Worm (Caenorhabditis elegans) whole organism, L2 larva: ENCODE data around the gene gld-3.

Source experiments
- alr-1 ChIP-seq: fragments of 150-350 bp; optimal IDR thresholded peaks from 2 replicates; lab custom pipeline; 2014; ENCODE audit warnings: missing biosample characterization, missing genetic modification characterization
- ama-1 ChIP-seq: fragments of 150-350 bp; optimal IDR thresholded peaks from 2 replicates; lab custom pipeline; 2018; ENCODE audit warnings: inconsistent platforms
- lsy-2 ChIP-seq, 2 experiments: fragments of 150-350 bp in 1 of 2; sonication (generic microtip) in 1 of 2; optimal IDR thresholded peaks; 2 replicates each; lab custom pipeline; 2014 to 2017; ENCODE audit warnings: missing biosample characterization in 2 of 2, missing genetic modification characterization in 2 of 2
- nhr-25 ChIP-seq: fragments of 150-350 bp; sonication (generic microtip); optimal IDR thresholded peaks from 3 replicates; lab custom pipeline; 2014; ENCODE audit warnings: missing biosample characterization, missing genetic modification characterization
- skn-1 ChIP-seq: sonication (generic microtip); optimal IDR thresholded peaks from 2 replicates; lab custom pipeline; 2017; ENCODE audit warnings: missing biosample characterization, missing genetic modification characterization
- unc-39 ChIP-seq: fragments of 150-350 bp; optimal IDR thresholded peaks from 2 replicates; lab custom pipeline; 2014; ENCODE audit warnings: missing biosample characterization, missing genetic modification characterization
- unc-55 ChIP-seq: fragments of 150-350 bp; sonication (generic microtip); optimal IDR thresholded peaks from 3 replicates; lab custom pipeline; 2014; ENCODE audit warnings: missing biosample characterization, missing genetic modification reagents, missing genetic modification characterization
- unc-62 ChIP-seq: fragments of 150-350 bp; optimal IDR thresholded peaks from 2 replicates; lab custom pipeline; 2014; ENCODE audit warnings: missing biosample characterization, missing genetic modification reagents, missing genetic modification characterization
- ztf-4 ChIP-seq: fragments of 150-350 bp; optimal IDR thresholded peaks from 2 replicates; lab custom pipeline; 2014; ENCODE audit warnings: missing biosample characterization, missing genetic modification characterization

DNA sequence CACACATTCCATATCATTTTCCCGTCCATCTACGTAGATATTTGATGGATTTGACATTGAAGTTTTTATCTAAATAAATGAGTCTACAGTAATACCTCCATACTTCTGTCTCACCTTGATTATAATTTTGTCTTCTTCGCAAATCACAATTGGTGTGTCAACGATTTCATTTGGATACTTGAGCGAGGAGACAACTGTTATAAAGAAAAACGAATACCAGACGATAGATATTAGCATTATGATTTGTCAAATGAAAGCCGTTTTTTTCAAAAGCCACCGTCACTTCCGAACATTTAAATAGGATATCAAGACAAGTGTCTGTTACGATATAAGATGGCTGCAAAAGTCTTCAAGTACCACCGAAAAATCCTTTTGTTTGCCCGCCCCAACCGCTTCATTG lies 16.8 kb upstream of the gld-3 start, which contains the start of gene cutl-5:
- TF ChIP-seq lsy-2 (tag; optimal IDR thresholded peaks at IDR 0.05; lab: Kevin White, UChicago) (no peak), unc-39 (tag; lab: Kevin White, UChicago) (no peak), nhr-25 (tag; lab: Kevin White, UChicago) (no peak), ztf-4 (tag; lab: Kevin White, UChicago) (no peak), unc-55 (GFP tag; lab: Kevin White, UChicago) (no peak), ama-1 (lab: Kevin White, UChicago) (no peak), alr-1 (tag; lab: Kevin White, UChicago) (no peak), skn-1 (tag; lab: Kevin White, UChicago) (no peak), unc-62 (no peak)
